Worm (Caenorhabditis elegans): Measurements from ENCODE around the gene znf-782.

The znf-782 gene

ce11 chrIV:1108030-1108429, 40.7 kb upstream of the znf-782 start (continued):
- TF ChIP-seq hlh-13 (GFP tag; optimal IDR thresholded peaks at IDR 0.05) (no peak), pha-2 (tag; optimal IDR thresholded peaks at IDR 0.05) (no peak), K02D7.2 (tag; optimal IDR thresholded peaks at IDR 0.05) (no peak), hlh-8 (tag; optimal IDR thresholded peaks at IDR 0.05) (peak; percentile 67), fkh-10 (GFP tag; optimal IDR thresholded peaks at IDR 0.05) (no peak), ceh-2 (tag; optimal IDR thresholded peaks at IDR 0.05) (no peak), ceh-34 (tag; optimal IDR thresholded peaks at IDR 0.05) (peak; percentile 57), dve-1 (tag; optimal IDR thresholded peaks at IDR 0.05) (no peak), ceh-19 (GFP tag; optimal IDR thresholded peaks at IDR 0.05) (no peak), ahr-1 (tag; optimal IDR thresholded peaks at IDR 0.05) (no peak), tbx-2 (tag; optimal IDR thresholded peaks at IDR 0.05) (peak; percentile 61), sox-4 (tag; optimal IDR thresholded peaks at IDR 0.05) (no peak), ceh-9 (tag; optimal IDR thresholded peaks at IDR 0.05) (no peak), fax-1 (tag; optimal IDR thresholded peaks at IDR 0.05) (no peak), npax-4 (tag; optimal IDR thresholded peaks at IDR 0.05) (no peak), fkh-6 (tag; optimal IDR thresholded peaks at IDR 0.05) (no peak), ets-4 (tag; optimal IDR thresholded peaks at IDR 0.05) (no peak), ceh-6 (GFP tag; optimal IDR thresholded peaks at IDR 0.05) (no peak), eyg-1 (tag; optimal IDR thresholded peaks at IDR 0.05) (no peak)

- TF ChIP-seq ztf-16 (tag; optimal IDR thresholded peaks at IDR 0.05) (no peak), ceh-6 (GFP tag; optimal IDR thresholded peaks at IDR 0.05) (no peak), fax-1 (tag; optimal IDR thresholded peaks at IDR 0.05) (no peak), fkh-10 (GFP tag; optimal IDR thresholded peaks at IDR 0.05) (no peak), dve-1 (tag; optimal IDR thresholded peaks at IDR 0.05) (no peak), F13H6.1 (tag; optimal IDR thresholded peaks at IDR 0.05) (no peak), rnt-1 (tag; optimal IDR thresholded peaks at IDR 0.05) (peak; percentile 56), ama-1 (optimal IDR thresholded peaks at IDR 0.05) (no peak), ceh-18 (tag; optimal IDR thresholded peaks at IDR 0.05) (peak; percentile 45), dmd-4 (tag; optimal IDR thresholded peaks at IDR 0.05; ENCODE audit: borderline replicate concordance) (no peak), madf-2 (tag; optimal IDR thresholded peaks at IDR 0.05) (no peak), pqm-1 (tag; optimal IDR thresholded peaks at IDR 0.05) (no peak), K09A11.1 (tag; optimal IDR thresholded peaks at IDR 0.05; ENCODE audit: insufficient read depth) (no peak), ceh-24 (tag; optimal IDR thresholded peaks at IDR 0.05) (no peak), tbx-2 (tag; optimal IDR thresholded peaks at IDR 0.05) (no peak), unc-55 (GFP tag; optimal IDR thresholded peaks at IDR 0.05) (peak; percentile 88), ceh-34 (tag; optimal IDR thresholded peaks at IDR 0.05) (peak; percentile 11), unc-3 (GFP tag; conservative IDR thresholded peaks at IDR 0.05) (no peak), unc-3 (tag; optimal IDR thresholded peaks at IDR 0.05) (no peak), ahr-1 (tag; optimal IDR thresholded peaks at IDR 0.05) (no peak), hlh-6 (tag; optimal IDR thresholded peaks at IDR 0.05) (peak; percentile 30)
Observed at ce11 chrIV:1107190-1107589, 39.9 kb upstream of the znf-782 start, which contains the start of gene ost-1. Gene ost-1, plus strand, starts transcription at chrIV:1107396.

ce11 chrIV:1105999-1106398, 38.7 kb upstream of the znf-782 start:
- TF ChIP-seq ceh-31 (tag; optimal IDR thresholded peaks at IDR 0.05) (no peak), ama-1 (optimal IDR thresholded peaks at IDR 0.05) (no peak), lin-11 (tag; optimal IDR thresholded peaks at IDR 0.05) (no peak), sox-2 (GFP tag; IDR thresholded peaks at IDR 0.05) (no peak), C08G9.2 (tag; optimal IDR thresholded peaks at IDR 0.05) (no peak), fax-1 (tag; optimal IDR thresholded peaks at IDR 0.05) (no peak), elt-2 (tag; optimal IDR thresholded peaks at IDR 0.05) (no peak), ceh-48 (tag; optimal IDR thresholded peaks at IDR 0.05) (no peak), ceh-22 (tag; optimal IDR thresholded peaks at IDR 0.05) (no peak), ceh-18 (tag; optimal IDR thresholded peaks at IDR 0.05) (no peak), pha-2 (tag; optimal IDR thresholded peaks at IDR 0.05) (no peak), lim-6 (tag; optimal IDR thresholded peaks at IDR 0.05) (no peak), pros-1 (tag; optimal IDR thresholded peaks at IDR 0.05) (no peak), F13H6.1 (tag; optimal IDR thresholded peaks at IDR 0.05) (no peak), C38D4.7 (GFP tag; optimal IDR thresholded peaks at IDR 0.05) (no peak)
